Worm (Caenorhabditis elegans): Measurements from ENCODE around the gene W03B1.9.

W03B1.9 gene

ce11 chrIV:4318056-4318455, 38.7 kb downstream of the W03B1.9 start:
- no peak for TF ChIP-seq dmd-4 (tag; optimal IDR thresholded peaks at IDR 0.05)
- TF ChIP-seq ZK546.5 (tag; optimal IDR thresholded peaks at IDR 0.05): no peak
- TF ChIP-seq nhr-6 (tag; optimal IDR thresholded peaks at IDR 0.05): no peak
- TF ChIP-seq peb-1 (tag; optimal IDR thresholded peaks at IDR 0.05): no peak
- no peak for TF ChIP-seq nhr-21 (tag; optimal IDR thresholded peaks at IDR 0.05)
- no peak for TF ChIP-seq alr-1 (tag; optimal IDR thresholded peaks at IDR 0.05)
- no peak for TF ChIP-seq fos-1 (tag; optimal IDR thresholded peaks at IDR 0.05)
- no peak for TF ChIP-seq snpc-4 (tag; optimal IDR thresholded peaks at IDR 0.05)
- TF ChIP-seq gmeb-1 (tag; optimal IDR thresholded peaks at IDR 0.05): no peak
- no peak for TF ChIP-seq nhr-12 (tag; optimal IDR thresholded peaks at IDR 0.05)
- TF ChIP-seq ceh-16 (tag; optimal IDR thresholded peaks at IDR 0.05): no peak
- no peak for TF ChIP-seq mdl-1 (tag; optimal IDR thresholded peaks at IDR 0.05)
- TF ChIP-seq mbf-1 (tag; optimal IDR thresholded peaks at IDR 0.05): no peak
- TF ChIP-seq nhr-11 (tag; optimal IDR thresholded peaks at IDR 0.05): no peak
- no peak for TF ChIP-seq sma-9 (GFP tag; optimal IDR thresholded peaks at IDR 0.05)
- no peak for TF ChIP-seq sma-9 (tag; optimal IDR thresholded peaks at IDR 0.05)
- TF ChIP-seq lin-11 (tag; optimal IDR thresholded peaks at IDR 0.05): no peak
- no peak for TF ChIP-seq unc-55 (GFP tag; optimal IDR thresholded peaks at IDR 0.05)
- TF ChIP-seq egl-27 (tag; optimal IDR thresholded peaks at IDR 0.05): no peak
- no peak for TF ChIP-seq ztf-4 (tag; optimal IDR thresholded peaks at IDR 0.05)

- TF ChIP-seq gmeb-1 (tag; optimal IDR thresholded peaks at IDR 0.05): no peak
- no peak for TF ChIP-seq sem-4 (tag; optimal IDR thresholded peaks at IDR 0.05)
- no peak for TF ChIP-seq nhr-25 (tag; optimal IDR thresholded peaks at IDR 0.05)
- no peak for TF ChIP-seq nhr-77 (tag; optimal IDR thresholded peaks at IDR 0.05)
- no peak for TF ChIP-seq lin-11 (tag; optimal IDR thresholded peaks at IDR 0.05)
- no peak for TF ChIP-seq nhr-12 (tag; optimal IDR thresholded peaks at IDR 0.05)
- no peak for TF ChIP-seq elt-1 (tag; optimal IDR thresholded peaks at IDR 0.05)
- no peak for TF ChIP-seq blmp-1 (tag; optimal IDR thresholded peaks at IDR 0.05; ENCODE audit: insufficient read depth)
- TF ChIP-seq lin-13 (GFP tag; optimal IDR thresholded peaks at IDR 0.05): no peak
- no peak for TF ChIP-seq nhr-6 (tag; optimal IDR thresholded peaks at IDR 0.05)
- TF ChIP-seq peb-1 (tag; optimal IDR thresholded peaks at IDR 0.05): no peak
- TF ChIP-seq Y55F3AM.14 (GFP tag; optimal IDR thresholded peaks at IDR 0.05): no peak
- TF ChIP-seq zag-1 (tag; optimal IDR thresholded peaks at IDR 0.05): no peak
- TF ChIP-seq skn-1 (tag; optimal IDR thresholded peaks at IDR 0.05): no peak
- no peak for TF ChIP-seq elt-3 (tag; optimal IDR thresholded peaks at IDR 0.05)
- no peak for TF ChIP-seq nhr-10 (tag; optimal IDR thresholded peaks at IDR 0.05)
- no peak for TF ChIP-seq lin-39 (tag; optimal IDR thresholded peaks at IDR 0.05)
- no peak for TF ChIP-seq ceh-82 (tag; optimal IDR thresholded peaks at IDR 0.05)
- no peak for TF ChIP-seq mab-5 (tag; optimal IDR thresholded peaks at IDR 0.05)
These were observed 39.1 kb downstream of the W03B1.9 start for ce11 chrIV:4317638-4318037.

- no peak for TF ChIP-seq lsy-2 (tag; optimal IDR thresholded peaks at IDR 0.05)
- TF ChIP-seq unc-62 (GFP tag; optimal IDR thresholded peaks at IDR 0.05): no peak
- TF ChIP-seq egl-27 (tag; optimal IDR thresholded peaks at IDR 0.05): no peak
- no peak for TF ChIP-seq zag-1 (tag; optimal IDR thresholded peaks at IDR 0.05)
These were observed 39.9 kb downstream of the W03B1.9 start, which contains the start of gene Y24D9B.1 for ce11 chrIV:4316813-4317408. Y24D9B.1 (plus strand) TSS chrIV:4317358.

ce11 chrIV:4307227-4307946, 49.4 kb downstream of the W03B1.9 start, which contains the start of gene set-9:
set-9 (plus strand) TSS chrIV:4307896.
- TF ChIP-seq nhr-21 (tag; optimal IDR thresholded peaks at IDR 0.05) (no peak), ztf-1 (GFP tag; conservative IDR thresholded peaks at IDR 0.05) (no peak), ceh-82 (tag; optimal IDR thresholded peaks at IDR 0.05) (no peak), nhr-77 (tag; optimal IDR thresholded peaks at IDR 0.05) (no peak), elt-1 (tag; optimal IDR thresholded peaks at IDR 0.05) (no peak), mab-5 (tag; optimal IDR thresholded peaks at IDR 0.05) (no peak), unc-39 (tag; optimal IDR thresholded peaks at IDR 0.05) (no peak), nhr-10 (tag; optimal IDR thresholded peaks at IDR 0.05) (no peak), ama-1 (optimal IDR thresholded peaks at IDR 0.05) (no peak), skn-1 (tag; optimal IDR thresholded peaks at IDR 0.05) (no peak), lin-13 (GFP tag; optimal IDR thresholded peaks at IDR 0.05) (no peak)

Measured in whole organism, L2 larva.